Worm (Caenorhabditis elegans) whole organism, late embryonic: Measurements from ENCODE around the gene srd-19.

Source experiments
- sox-2 ChIP-seq: fragments of 200-800 bp; sonication (Bioruptor generic); IDR thresholded peaks from 2 replicates; pipeline ENCODE4 v1.3.6; 2022; ENCODE audit warnings: missing genetic modification reagents, missing genetic modification characterization, missing compliant biosample characterization
- ztf-16 ChIP-seq: sonication (generic microtip); optimal IDR thresholded peaks from 2 replicates; lab custom pipeline; 2017; ENCODE audit warnings: missing genetic modification characterization, missing compliant biosample characterization

ce11 chrV:13408440-13408839 is 20.1 kb downstream of the srd-19 start:
- no peak for TF ChIP-seq ztf-16 (tag; lab: Kevin White, UChicago)
- no peak for TF ChIP-seq sox-2
